Worm (Caenorhabditis elegans) whole organism, L1 larva: Measurements from ENCODE around the gene srw-56.
"Not testable (repeated sequence)": the region's sequence is repeated elsewhere in the genome, so short reads cannot be mapped to it uniquely, and the experiment has no call there.

Experiments used
- C34B4.2 ChIP-seq: sonication (generic microtip); optimal IDR thresholded peaks from 2 replicates; lab custom pipeline; 2017; ENCODE audit warnings: mild to moderate bottlenecking, missing genetic modification characterization, missing compliant biosample characterization
- ama-1 ChIP-seq: fragments of 150-350 bp; optimal IDR thresholded peaks from 2 replicates; lab custom pipeline; 2014
- ceh-63 ChIP-seq: fragments of 200-800 bp; sonication (Bioruptor generic); optimal IDR thresholded peaks from 2 replicates; lab custom pipeline; 2018; ENCODE audit warnings: mild to moderate bottlenecking, missing genetic modification characterization, missing compliant biosample characterization
- dpl-1 ChIP-seq, 3 experiments: fragments of 150-350 bp in 2 of 3; sonication (generic microtip) in 1 of 3; optimal IDR thresholded peaks; 2 replicates each; lab custom pipeline; 2014 to 2017; ENCODE audit warnings: missing biosample characterization in 3 of 3, missing genetic modification characterization in 3 of 3, missing genetic modification reagents in 3 of 3
- fkh-10 ChIP-seq: sonication (generic microtip); optimal IDR thresholded peaks from 2 replicates; lab custom pipeline; 2017; ENCODE audit warnings: missing biosample characterization, missing genetic modification reagents, missing genetic modification characterization
- isw-1 ChIP-seq: fragments of 200-800 bp; sonication (Bioruptor generic); IDR thresholded peaks from 2 replicates; pipeline ENCODE4 v1.3.6; 2022; ENCODE audit warnings: missing genetic modification characterization, missing compliant biosample characterization
- mdl-1 ChIP-seq, 2 experiments: fragments of 150-350 bp; optimal IDR thresholded peaks; 2 replicates each; lab custom pipeline; 2014 to 2017; ENCODE audit warnings: missing biosample characterization in 2 of 2, missing genetic modification characterization in 2 of 2, inconsistent platforms in 1 of 2
- snpc-4 ChIP-seq: fragments of 150-350 bp; optimal IDR thresholded peaks from 2 replicates; lab custom pipeline; 2014; ENCODE audit warnings: missing biosample characterization, missing genetic modification characterization
- unc-62 ChIP-seq: fragments of 150-350 bp; optimal IDR thresholded peaks from 2 replicates; lab custom pipeline; 2014; ENCODE audit warnings: missing biosample characterization, missing genetic modification reagents, missing genetic modification characterization
- zag-1 ChIP-seq: fragments of 150-350 bp; optimal IDR thresholded peaks from 2 replicates; lab custom pipeline; 2014; ENCODE audit warnings: missing biosample characterization, missing genetic modification characterization

ce11 chrV:15991850-15992249, 39.2 kb upstream of the srw-56 start, which contains the start of gene C06C6.7:
- TF ChIP-seq ceh-63; zag-1 (tag; lab: Kevin White, UChicago); fkh-10; dpl-1 (GFP tag; optimal IDR thresholded peaks at IDR 0.05; lab: Kevin White, UChicago); unc-62 (GFP tag; lab: Kevin White, UChicago); isw-1 (GFP tag; lab: Robert Waterston, UW); ama-1 (lab: Kevin White, UChicago); mdl-1 (tag; optimal IDR thresholded peaks at IDR 0.05; lab: Kevin White, UChicago); snpc-4 (tag; lab: Kevin White, UChicago); C34B4.2 (tag; lab: Kevin White, UChicago): not testable (repeated sequence)
